Worm (Caenorhabditis elegans) whole organism, early embryonic: Measurements from ENCODE around the gene ints-13.

Experiments
- F13C5.2 ChIP-seq: sonication (generic microtip); optimal IDR thresholded peaks from 2 replicates; lab custom pipeline; 2017; ENCODE audit warnings: mild to moderate bottlenecking, missing genetic modification characterization, inconsistent platforms, missing compliant biosample characterization
- hnd-1 ChIP-seq: sonication (generic microtip); optimal IDR thresholded peaks from 2 replicates; lab custom pipeline; 2016; ENCODE audit warnings: missing genetic modification characterization, missing compliant biosample characterization

ce11 chrIV:183519-183918, 53.7 kb downstream of the ints-13 start:
- TF ChIP-seq F13C5.2 (tag; lab: Kevin White, UChicago) (no peak), hnd-1 (no peak)
